Fruit fly (Drosophila melanogaster): ENCODE measurements around the gene fbp.
A peak's percentile ranks its signal among the peaks of the same experiment; 100 is the strongest.

fbp gene

DNA sequence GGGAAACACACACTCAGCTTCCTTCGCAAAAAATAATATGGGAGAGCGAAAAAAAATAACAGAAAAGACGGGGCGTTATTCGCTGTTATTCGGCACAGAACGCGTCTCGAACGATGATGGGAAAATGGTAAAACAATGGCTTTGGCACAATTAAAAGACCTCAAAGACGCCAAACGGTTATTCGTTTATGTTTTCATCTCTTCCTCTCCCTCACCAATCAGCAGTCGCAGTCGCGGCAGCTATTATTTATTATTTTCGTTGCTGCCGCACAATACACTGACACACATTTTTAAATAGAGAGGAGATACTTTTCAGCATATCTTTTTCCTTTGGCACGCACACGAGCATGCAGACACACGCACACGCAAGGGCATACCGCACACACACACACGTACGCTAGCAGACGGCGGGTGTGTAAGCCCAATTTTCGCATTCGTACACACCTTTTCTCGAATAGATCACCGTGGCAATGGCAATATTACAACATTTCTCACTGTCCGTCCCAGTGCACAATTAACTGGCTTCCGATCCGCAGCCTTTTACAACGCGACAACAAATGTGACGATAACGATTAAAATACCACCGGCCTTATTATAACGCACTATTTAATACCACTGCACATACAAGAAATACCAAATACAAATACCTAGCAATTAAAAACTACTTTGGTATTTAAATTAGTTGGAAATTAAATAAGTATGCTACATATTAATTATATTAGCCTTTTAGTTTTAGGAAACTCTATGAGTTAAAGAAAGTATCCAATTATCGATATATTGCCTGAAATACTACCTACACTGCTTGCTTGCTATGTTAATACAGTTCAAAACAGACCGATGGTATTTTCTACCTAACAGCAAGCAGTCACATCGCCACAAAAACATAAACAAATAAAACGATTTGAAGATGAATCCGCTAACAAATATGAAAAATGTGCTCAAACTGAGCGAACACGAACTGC is 27.7 kb upstream of the fbp start, which contains the start of the genes CdGAPr and CG10466 (continued):
- TF ChIP-seq Myb (GFP tag; optimal IDR thresholded peaks at IDR 0.05), result no peak
- TF ChIP-seq CG18476 (GFP tag; optimal IDR thresholded peaks at IDR 0.05), result no peak
- peak; percentile 79 for TF ChIP-seq trem (tag; optimal IDR thresholded peaks at IDR 0.05)
- no peak for TF ChIP-seq CG31441 (GFP tag; IDR thresholded peaks at IDR 0.05)
- no peak for TF ChIP-seq ci (GFP tag; IDR thresholded peaks at IDR 0.05)
- peak; percentile 54 for TF ChIP-seq CHES-1-like (GFP tag; optimal IDR thresholded peaks at IDR 0.05)
- TF ChIP-seq p53 (GFP tag; optimal IDR thresholded peaks at IDR 0.05), result no peak
- TF ChIP-seq hb (GFP tag; IDR thresholded peaks at IDR 0.05; ENCODE audit: partially characterized antibody), result no peak
- no peak for TF ChIP-seq Atf-2 (GFP tag; optimal IDR thresholded peaks at IDR 0.05)
- TF ChIP-seq grau (tag; optimal IDR thresholded peaks at IDR 0.05), result peak; percentile 13
- TF ChIP-seq zen (tag; optimal IDR thresholded peaks at IDR 0.05), result peak; percentile 78
- no peak for TF ChIP-seq luna (GFP tag; optimal IDR thresholded peaks at IDR 0.05)
- peak; percentile 18; the same call in 1 of the 2 replicates for TF ChIP-seq aop (GFP tag; IDR thresholded peaks at IDR 0.05)
- peak; percentile 83 for TF ChIP-seq Jarid2 (GFP tag; optimal IDR thresholded peaks at IDR 0.05)
- no peak for TF ChIP-seq Antp (GFP tag; optimal IDR thresholded peaks at IDR 0.05)
- TF ChIP-seq CG12155 (GFP tag; optimal IDR thresholded peaks at IDR 0.05), result no peak
- TF ChIP-seq CG4424 (GFP tag; optimal IDR thresholded peaks at IDR 0.05), result peak; percentile 25
- no peak for TF ChIP-seq CG17385 (GFP tag; optimal IDR thresholded peaks at IDR 0.05)
- no peak for TF ChIP-seq CG7786 (GFP tag; optimal IDR thresholded peaks at IDR 0.05)
- TF ChIP-seq Hey (tag; optimal IDR thresholded peaks at IDR 0.05), result no peak
- TF ChIP-seq CG9797 (GFP tag; optimal IDR thresholded peaks at IDR 0.05), result peak; percentile 92
- TF ChIP-seq sqz (GFP tag; optimal IDR thresholded peaks at IDR 0.05), result no peak
- TF ChIP-seq shn (GFP tag; optimal IDR thresholded peaks at IDR 0.05), result no peak
- TF ChIP-seq CG5245 (GFP tag; optimal IDR thresholded peaks at IDR 0.05), result no peak
- TF ChIP-seq CG6791 (GFP tag; IDR thresholded peaks at IDR 0.05; ENCODE audit: partially characterized antibody), result peak; percentile 55
- no peak for TF ChIP-seq dm (GFP tag; optimal IDR thresholded peaks at IDR 0.05)
- no peak for TF ChIP-seq CG13123 (GFP tag; optimal IDR thresholded peaks at IDR 0.05)
- peak; percentile 2 for TF ChIP-seq CG11398 (GFP tag; optimal IDR thresholded peaks at IDR 0.05)
- no peak for TF ChIP-seq CG3065 (GFP tag; optimal IDR thresholded peaks at IDR 0.05)
- TF ChIP-seq Bteb2 (GFP tag; optimal IDR thresholded peaks at IDR 0.05), result no peak
- TF ChIP-seq Neu2 (GFP tag; optimal IDR thresholded peaks at IDR 0.05; ENCODE audit: borderline replicate concordance), result peak; percentile 98
- peak; percentile 65 for TF ChIP-seq CG30020 (tag; optimal IDR thresholded peaks at IDR 0.05)
- no peak for TF ChIP-seq NK7.1 (GFP tag; optimal IDR thresholded peaks at IDR 0.05)
- no peak for TF ChIP-seq CG30403 (GFP tag; optimal IDR thresholded peaks at IDR 0.05)
- no peak for TF ChIP-seq CG13424 (tag; optimal IDR thresholded peaks at IDR 0.05)
- peak; percentile 46 for TF ChIP-seq phol (tag; optimal IDR thresholded peaks at IDR 0.05)
- no peak for TF ChIP-seq CG15269 (tag; optimal IDR thresholded peaks at IDR 0.05)
- TF ChIP-seq CG17829 (tag; optimal IDR thresholded peaks at IDR 0.05), result peak; percentile 45
- no peak for TF ChIP-seq ken (GFP tag; IDR thresholded peaks at IDR 0.05)
- no peak for TF ChIP-seq crc (GFP tag; optimal IDR thresholded peaks at IDR 0.05)
- TF ChIP-seq CG13775 (GFP tag; optimal IDR thresholded peaks at IDR 0.05), result no peak
- TF ChIP-seq CG10321 (GFP tag; IDR thresholded peaks at IDR 0.05), result no peak
- no peak for TF ChIP-seq ERR (GFP tag; optimal IDR thresholded peaks at IDR 0.05)
- TF ChIP-seq sd (tag; optimal IDR thresholded peaks at IDR 0.05), result peak; percentile 62
- peak; percentile 81 for TF ChIP-seq MESR4 (GFP tag; optimal IDR thresholded peaks at IDR 0.05)
- no peak for TF ChIP-seq CG34376 (GFP tag; optimal IDR thresholded peaks at IDR 0.05)
- TF ChIP-seq Hr3 (GFP tag; optimal IDR thresholded peaks at IDR 0.05), result peak; percentile 17
- no peak for TF ChIP-seq kay (GFP tag; optimal IDR thresholded peaks at IDR 0.05)
- TF ChIP-seq CG15514 (GFP tag; optimal IDR thresholded peaks at IDR 0.05), result peak; percentile 16
